Fruit fly (Drosophila melanogaster) whole organism, embryonic: ENCODE measurements around the gene Hnf4.

Experiments used
- CG10654 ChIP-seq: fragments of 200-800 bp; sonication (Bioruptor generic); optimal IDR thresholded peaks from 2 replicates; lab custom pipeline; 2016; ENCODE audit warnings: missing biosample characterization, missing genetic modification characterization
- CG16815 ChIP-seq: fragments of 200-800 bp; sonication (Bioruptor generic); optimal IDR thresholded peaks from 3 replicates; lab custom pipeline; 2017; ENCODE audit warnings: missing biosample characterization, mild to moderate bottlenecking, missing genetic modification characterization
- CG8388 ChIP-seq: fragments of 200-800 bp; sonication (Bioruptor generic); optimal IDR thresholded peaks from 2 replicates; lab custom pipeline; 2019; ENCODE audit warnings: missing biosample characterization, mild to moderate bottlenecking, missing genetic modification characterization, moderate library complexity
- wdn ChIP-seq: fragments of 200-800 bp; sonication (Bioruptor generic); IDR thresholded peaks from 2 replicates; pipeline ENCODE4 v1.3.6; 2022; ENCODE audit warnings: missing biosample characterization, missing genetic modification characterization

- no peak for TF ChIP-seq CG8388 (GFP tag; lab: Kevin White, UChicago)
- no peak for TF ChIP-seq CG10654
- no peak for TF ChIP-seq wdn
- no peak for TF ChIP-seq CG16815 (GFP tag; lab: Kevin White, UChicago)
These were observed 49.9 kb downstream of the Hnf4 start for dm6 chr2L:8659549-8659948.
